Worm (Caenorhabditis elegans): ENCODE results near the gene fln-2.

DNA sequence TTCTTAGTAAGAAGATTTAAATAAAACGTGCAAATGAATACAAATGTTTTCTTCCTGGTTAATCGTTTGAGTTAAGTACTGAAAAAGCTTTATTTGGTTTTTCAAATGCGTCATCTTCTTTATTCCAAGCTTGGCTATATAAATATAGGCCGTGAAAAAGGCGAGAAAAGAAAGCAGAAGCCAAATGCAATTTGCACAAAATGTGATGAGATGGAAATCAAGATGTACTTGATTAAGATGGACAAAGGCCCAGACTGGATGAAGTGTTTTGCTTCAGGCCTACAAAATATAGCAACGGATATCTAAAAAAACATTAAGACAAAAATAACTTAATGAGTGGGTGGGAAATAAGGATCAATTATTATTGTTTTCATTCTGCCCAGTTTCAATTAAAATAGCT, 25.3 kb upstream of the fln-2 start:
- TF ChIP-seq blmp-1 (tag; optimal IDR thresholded peaks at IDR 0.05) (no peak), aha-1 (tag; optimal IDR thresholded peaks at IDR 0.05) (no peak), nhr-237 (tag; optimal IDR thresholded peaks at IDR 0.05) (no peak), vab-15 (tag; optimal IDR thresholded peaks at IDR 0.05) (no peak), zip-4 (GFP tag; optimal IDR thresholded peaks at IDR 0.05) (no peak), elt-3 (tag; optimal IDR thresholded peaks at IDR 0.05) (no peak), unc-62 (GFP tag; optimal IDR thresholded peaks at IDR 0.05) (no peak), dpl-1 (GFP tag; optimal IDR thresholded peaks at IDR 0.05) (no peak), ceh-82 (tag; optimal IDR thresholded peaks at IDR 0.05) (no peak), snpc-4 (tag; optimal IDR thresholded peaks at IDR 0.05) (no peak), nhr-19 (GFP tag; conservative IDR thresholded peaks at IDR 0.05) (no peak), skn-1 (tag; optimal IDR thresholded peaks at IDR 0.05) (no peak), sox-4 (tag; optimal IDR thresholded peaks at IDR 0.05) (no peak)
